Fruit fly (Drosophila melanogaster) whole organism, embryonic: ENCODE results near the gene Oseg1.

ENCODE experiments used
- Ada2b ChIP-seq: fragments of 200-800 bp; sonication (Bioruptor generic); IDR thresholded peaks from 2 replicates; pipeline ENCODE4 v1.3.6; 2022; ENCODE audit warnings: missing biosample characterization, missing genetic modification characterization
- Aef1 ChIP-seq: fragments of 200-800 bp; sonication (Bioruptor generic); IDR thresholded peaks from 3 replicates; pipeline ENCODE4 v1.3.6; 2022; ENCODE audit warnings: missing biosample characterization, missing genetic modification characterization
- Bdp1 ChIP-seq: fragments of 200-800 bp; sonication (Bioruptor generic); optimal IDR thresholded peaks from 3 replicates; lab custom pipeline; 2016; ENCODE audit warnings: missing biosample characterization, missing genetic modification characterization
- CG10147 ChIP-seq: fragments of 200-800 bp; sonication (Bioruptor generic); optimal IDR thresholded peaks from 2 replicates; lab custom pipeline; 2019; ENCODE audit warnings: missing biosample characterization, mild to moderate bottlenecking, missing genetic modification characterization, moderate library complexity
- CG10565 ChIP-seq: fragments of 200-800 bp; sonication (Bioruptor generic); optimal IDR thresholded peaks from 3 replicates; lab custom pipeline; 2016; ENCODE audit warnings: missing biosample characterization, mild to moderate bottlenecking, missing genetic modification characterization
- CG11093 ChIP-seq: fragments of 200-800 bp; sonication (Bioruptor generic); IDR thresholded peaks from 3 replicates; pipeline ENCODE4 v1.3.6; 2022; ENCODE audit warnings: missing biosample characterization, missing genetic modification characterization
- CG1529 ChIP-seq: fragments of 200-800 bp; sonication (Bioruptor generic); optimal IDR thresholded peaks from 3 replicates; lab custom pipeline; 2018; ENCODE audit warnings: missing biosample characterization, missing genetic modification characterization
- CG15479 ChIP-seq: fragments of 200-800 bp; sonication (Bioruptor generic); optimal IDR thresholded peaks from 3 replicates; lab custom pipeline; 2019; ENCODE audit warnings: missing biosample characterization, mild to moderate bottlenecking, missing genetic modification characterization, moderate library complexity
- CG15696 ChIP-seq: fragments of 200-800 bp; sonication (Bioruptor generic); optimal IDR thresholded peaks from 2 replicates; lab custom pipeline; 2019; ENCODE audit warnings: missing biosample characterization, mild to moderate bottlenecking, missing genetic modification characterization, moderate library complexity
- CG16863 ChIP-seq: fragments of 200-800 bp; sonication (Bioruptor generic); optimal IDR thresholded peaks from 3 replicates; lab custom pipeline; 2016; ENCODE audit warnings: missing biosample characterization, missing genetic modification characterization
- CG17912 ChIP-seq: fragments of 200-800 bp; sonication (Bioruptor generic); optimal IDR thresholded peaks from 2 replicates; lab custom pipeline; 2018; ENCODE audit warnings: missing biosample characterization, mild to moderate bottlenecking, missing genetic modification characterization
- CG18764 ChIP-seq: fragments of 200-800 bp; sonication (Bioruptor generic); optimal IDR thresholded peaks from 3 replicates; lab custom pipeline; 2016; ENCODE audit warnings: missing biosample characterization, missing genetic modification characterization
- CG2678 ChIP-seq: fragments of 200-800 bp; sonication (Bioruptor generic); optimal IDR thresholded peaks from 3 replicates; lab custom pipeline; 2019; ENCODE audit warnings: missing biosample characterization, mild to moderate bottlenecking, missing genetic modification characterization, moderate library complexity
- CG2712 ChIP-seq: fragments of 200-800 bp; optimal IDR thresholded peaks from 3 replicates; lab custom pipeline; 2019; ENCODE audit warnings: missing biosample characterization, mild to moderate bottlenecking, missing genetic modification characterization, moderate library complexity
- CG30431 ChIP-seq: fragments of 200-800 bp; sonication (Bioruptor generic); optimal IDR thresholded peaks from 2 replicates; lab custom pipeline; 2017; ENCODE audit warnings: missing biosample characterization, missing genetic modification characterization
- CG4328 ChIP-seq: fragments of 200-800 bp; sonication (Bioruptor generic); optimal IDR thresholded peaks from 3 replicates; lab custom pipeline; 2017; ENCODE audit warnings: missing biosample characterization, missing genetic modification reagents, missing genetic modification characterization
- CG6254 ChIP-seq: fragments of 200-800 bp; sonication (Bioruptor generic); optimal IDR thresholded peaks from 3 replicates; lab custom pipeline; 2017; ENCODE audit warnings: mild to moderate bottlenecking, missing biosample characterization, missing genetic modification reagents, missing genetic modification characterization
- CG6683 ChIP-seq: fragments of 200-800 bp; sonication (Bioruptor generic); optimal IDR thresholded peaks from 2 replicates; lab custom pipeline; 2017; ENCODE audit warnings: missing biosample characterization, mild to moderate bottlenecking, missing genetic modification characterization, missing genetic modification reagents
- CG8359 ChIP-seq: fragments of 200-800 bp; sonication (Bioruptor generic); optimal IDR thresholded peaks from 2 replicates; lab custom pipeline; 2017; ENCODE audit warnings: missing biosample characterization, mild to moderate bottlenecking, missing genetic modification characterization, borderline replicate concordance
- CG8478 ChIP-seq: fragments of >200 bp; optimal IDR thresholded peaks from 2 replicates; lab custom pipeline; 2018
- CHES-1-like ChIP-seq: fragments of 200-800 bp; sonication (Bioruptor generic); optimal IDR thresholded peaks from 2 replicates; lab custom pipeline; 2016; ENCODE audit warnings: missing biosample characterization, missing genetic modification characterization
- Fer3 ChIP-seq: fragments of 200-800 bp; sonication (Bioruptor generic); optimal IDR thresholded peaks from 2 replicates; lab custom pipeline; 2018; ENCODE audit warnings: missing biosample characterization, mild to moderate bottlenecking, missing genetic modification characterization, moderate library complexity
- Gsc ChIP-seq: fragments of 200-800 bp; sonication (Bioruptor generic); IDR thresholded peaks from 2 replicates; pipeline ENCODE4 v1.3.6; 2022; ENCODE audit warnings: missing biosample characterization, missing genetic modification characterization
- H15 ChIP-seq: fragments of 200-800 bp; sonication (Bioruptor generic); IDR thresholded peaks from 3 replicates; pipeline ENCODE4 v1.3.6; 2022; ENCODE audit warnings: missing biosample characterization, missing genetic modification characterization
- HLH3B ChIP-seq: fragments of 200-800 bp; sonication (Bioruptor generic); IDR thresholded peaks from 2 replicates; pipeline ENCODE4 v1.3.6; 2022; ENCODE audit warnings: missing biosample characterization, missing genetic modification characterization
- Hmx ChIP-seq: fragments of 200-800 bp; sonication (Bioruptor generic); optimal IDR thresholded peaks from 2 replicates; lab custom pipeline; 2016; ENCODE audit warnings: missing biosample characterization, missing genetic modification characterization
- Lim3 ChIP-seq: fragments of 200-800 bp; sonication (Bioruptor generic); IDR thresholded peaks from 2 replicates; pipeline ENCODE4 v1.3.6; 2022; ENCODE audit warnings: missing biosample characterization, missing genetic modification characterization
- Max ChIP-seq: fragments of 200-800 bp; sonication (Bioruptor generic); optimal IDR thresholded peaks from 2 replicates; lab custom pipeline; 2016; ENCODE audit warnings: missing biosample characterization, mild to moderate bottlenecking, missing genetic modification characterization
- Optix ChIP-seq: fragments of 200-800 bp; sonication (Bioruptor generic); IDR thresholded peaks from 3 replicates; pipeline ENCODE4 v1.3.6; 2022; ENCODE audit warnings: missing biosample characterization, missing genetic modification characterization
- Sry-β ChIP-seq: fragments of 200-800 bp; sonication (Bioruptor generic); optimal IDR thresholded peaks from 2 replicates; lab custom pipeline; 2018; ENCODE audit warnings: missing biosample characterization, mild to moderate bottlenecking, missing genetic modification characterization, moderate library complexity
- Tbp ChIP-seq: fragments of >200 bp; optimal IDR thresholded peaks from 2 replicates; lab custom pipeline; 2018; ENCODE audit warnings: missing biosample characterization, missing genetic modification characterization
- amos ChIP-seq: fragments of 200-800 bp; sonication (Bioruptor generic); IDR thresholded peaks from 2 replicates; pipeline ENCODE4 v1.3.6; 2022; ENCODE audit warnings: missing biosample characterization, missing genetic modification characterization; ENCODE audit not compliant: partially characterized antibody
- ato ChIP-seq: fragments of 200-800 bp; sonication (Bioruptor generic); IDR thresholded peaks from 2 replicates; pipeline ENCODE4 v1.3.6; 2022; ENCODE audit warnings: missing biosample characterization, missing genetic modification characterization; ENCODE audit not compliant: partially characterized antibody
- bbx ChIP-seq: fragments of 200-800 bp; sonication (Bioruptor generic); IDR thresholded peaks from 2 replicates; pipeline ENCODE4 v1.3.6; 2022; ENCODE audit warnings: missing biosample characterization, missing genetic modification characterization; ENCODE audit not compliant: partially characterized antibody
- caup ChIP-seq: fragments of 200-800 bp; sonication (Bioruptor generic); optimal IDR thresholded peaks from 3 replicates; lab custom pipeline; 2017; ENCODE audit warnings: missing biosample characterization, mild to moderate bottlenecking, missing genetic modification characterization, moderate library complexity; ENCODE audit not compliant: severe bottlenecking
- crc ChIP-seq: fragments of 200-800 bp; sonication (Bioruptor generic); optimal IDR thresholded peaks from 2 replicates; lab custom pipeline; 2016; ENCODE audit warnings: missing biosample characterization, missing genetic modification characterization
- emc ChIP-seq: fragments of 200-800 bp; sonication (Bioruptor generic); optimal IDR thresholded peaks from 2 replicates; lab custom pipeline; 2016; ENCODE audit warnings: missing biosample characterization, missing genetic modification characterization
- eve ChIP-seq, 2 experiments: fragments of >200 bp; optimal IDR thresholded peaks; 2 replicates each; lab custom pipeline; 2017; ENCODE audit warnings: missing biosample characterization in 2 of 2, missing genetic modification characterization in 2 of 2
- eyg ChIP-seq: fragments of 200-800 bp; sonication (Bioruptor generic); optimal IDR thresholded peaks from 3 replicates; lab custom pipeline; 2016; ENCODE audit warnings: missing biosample characterization, missing genetic modification characterization
- gfzf ChIP-seq: fragments of 200-800 bp; sonication (Bioruptor generic); optimal IDR thresholded peaks from 2 replicates; lab custom pipeline; 2016; ENCODE audit warnings: missing biosample characterization, mild to moderate bottlenecking, missing genetic modification characterization, moderate library complexity
- grau ChIP-seq: fragments of 200-800 bp; optimal IDR thresholded peaks from 3 replicates; lab custom pipeline; 2019; ENCODE audit warnings: missing biosample characterization, mild to moderate bottlenecking, missing genetic modification characterization, moderate library complexity
- gt ChIP-seq: fragments of 200-800 bp; sonication (Bioruptor generic); IDR thresholded peaks from 2 replicates; pipeline ENCODE4 v1.3.6; 2022; ENCODE audit warnings: missing biosample characterization, missing genetic modification characterization
- lilli ChIP-seq: fragments of 200-800 bp; sonication (Bioruptor generic); optimal IDR thresholded peaks from 3 replicates; lab custom pipeline; 2016; ENCODE audit warnings: missing biosample characterization, missing genetic modification characterization
- maf-S ChIP-seq: fragments of 200-800 bp; sonication (Bioruptor generic); optimal IDR thresholded peaks from 2 replicates; lab custom pipeline; 2016; ENCODE audit warnings: missing biosample characterization, missing genetic modification characterization
- mirr ChIP-seq: fragments of 200-800 bp; sonication (Bioruptor generic); optimal IDR thresholded peaks from 3 replicates; lab custom pipeline; 2018; ENCODE audit warnings: missing biosample characterization, mild to moderate bottlenecking, missing genetic modification characterization
- ranshi ChIP-seq: fragments of 200-800 bp; sonication (Bioruptor generic); IDR thresholded peaks from 2 replicates; pipeline ENCODE4 v1.3.6; 2022; ENCODE audit warnings: missing biosample characterization, missing genetic modification characterization
- schlank ChIP-seq: fragments of 200-800 bp; sonication (Bioruptor generic); optimal IDR thresholded peaks from 2 replicates; lab custom pipeline; 2018; ENCODE audit warnings: missing biosample characterization, mild to moderate bottlenecking, missing genetic modification characterization
- tna ChIP-seq: fragments of 200-800 bp; sonication (Bioruptor generic); IDR thresholded peaks from 2 replicates; pipeline ENCODE4 v1.3.6; 2022; ENCODE audit warnings: missing biosample characterization, missing genetic modification characterization; ENCODE audit not compliant: partially characterized antibody
- yki ChIP-seq: fragments of >200 bp; optimal IDR thresholded peaks from 3 replicates; lab custom pipeline; 2018

The Oseg1 gene

DNA sequence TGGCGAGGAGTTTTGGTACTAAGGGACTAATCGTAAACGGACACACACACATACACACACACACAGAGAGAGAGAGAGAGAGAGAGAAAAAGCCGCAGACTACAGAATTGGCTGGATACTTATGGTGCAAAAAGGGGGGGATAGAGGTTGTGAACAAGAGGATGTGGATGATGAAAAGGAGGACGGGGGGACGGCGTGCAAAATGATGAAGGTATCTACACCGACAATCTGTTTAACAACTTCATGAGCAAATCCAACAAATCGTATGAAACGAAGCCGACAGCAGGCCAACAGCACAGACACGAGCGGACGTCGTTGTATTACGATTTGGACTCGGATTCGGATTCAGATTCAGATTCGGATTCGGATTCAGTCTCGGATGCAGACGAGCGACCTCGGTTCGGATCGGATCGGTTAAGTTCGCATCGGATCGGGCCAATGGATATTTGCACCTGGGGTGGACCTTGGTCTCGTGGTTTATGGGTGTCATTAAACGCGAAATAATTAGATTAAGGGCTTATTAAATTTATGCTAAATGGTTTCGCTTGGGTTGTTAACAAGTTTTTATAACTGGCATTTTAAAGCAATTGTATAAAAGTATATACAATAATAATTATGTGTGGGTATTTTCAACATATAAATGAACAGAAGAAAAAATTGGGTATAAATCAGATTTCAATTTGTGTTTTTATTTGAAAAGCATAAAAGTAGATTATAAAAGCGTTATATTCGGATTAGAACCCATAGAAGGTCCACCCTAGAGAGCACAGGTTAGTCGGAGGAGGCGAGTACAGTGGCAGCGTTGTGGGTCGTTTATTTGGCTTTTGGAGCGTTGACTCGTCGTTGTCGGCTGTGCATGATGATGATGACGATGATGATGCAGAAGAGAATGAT lies 42.6 kb upstream of the Oseg1 start (continued):
- no peak for TF ChIP-seq CG15479 (GFP tag; lab: Kevin White, UChicago)
- TF ChIP-seq Ada2b = peak; percentile 67
- peak; percentile 36 for TF ChIP-seq maf-S (GFP tag; lab: Kevin White, UChicago)
- no peak for TF ChIP-seq Sry-β
- TF ChIP-seq grau (tag; lab: Kevin White, UChicago) = peak; percentile 88
- no peak for TF ChIP-seq Lim3
- TF ChIP-seq gt (GFP tag; lab: Robert Waterston, UW) = no peak
- peak; percentile 40 for TF ChIP-seq Bdp1 (GFP tag; lab: Kevin White, UChicago)
- TF ChIP-seq Optix (GFP tag; lab: Robert Waterston, UW) = peak; percentile 33; the same call in 1 of the 3 replicates
- peak; percentile 71 for TF ChIP-seq CG18764 (GFP tag; lab: Kevin White, UChicago)
- TF ChIP-seq caup (GFP tag; lab: Kevin White, UChicago) = peak; percentile 93
- peak; percentile 94 for TF ChIP-seq CG2712 (tag; lab: Kevin White, UChicago)
- TF ChIP-seq Tbp = no peak
- peak; percentile 73 for TF ChIP-seq lilli (GFP tag; lab: Kevin White, UChicago)
- peak; percentile 79 for TF ChIP-seq CG1529
- TF ChIP-seq emc (GFP tag; lab: Kevin White, UChicago) = no peak
- no peak for TF ChIP-seq yki
- peak; percentile 49 for TF ChIP-seq CG16863 (GFP tag; lab: Kevin White, UChicago)
- TF ChIP-seq crc (GFP tag; lab: Kevin White, UChicago) = peak; percentile 73
- no peak for TF ChIP-seq CG17912 (GFP tag; lab: Kevin White, UChicago)
- peak; percentile 86 for TF ChIP-seq CG4328 (GFP tag; lab: Kevin White, UChicago)
- no peak for TF ChIP-seq gfzf (GFP tag; lab: Kevin White, UChicago)
- peak; percentile 57 for TF ChIP-seq schlank (tag; lab: Kevin White, UChicago)
- peak; percentile 0 for TF ChIP-seq eyg (GFP tag; lab: Kevin White, UChicago)
- TF ChIP-seq ato (GFP tag; lab: Robert Waterston, UW) = no peak
- TF ChIP-seq amos (GFP tag; lab: Robert Waterston, UW) = no peak
- peak; percentile 58 for TF ChIP-seq CG30431 (GFP tag; lab: Kevin White, UChicago)
- peak; percentile 91 for TF ChIP-seq Max (GFP tag; lab: Kevin White, UChicago)
- peak; percentile 61; the same call in 2 of the 3 replicates for TF ChIP-seq CG11093 (GFP tag; lab: Robert Waterston, UW)
- TF ChIP-seq bbx (GFP tag; lab: Robert Waterston, UW) = no peak
- peak; percentile 94 for TF ChIP-seq CG10147
- peak; percentile 75 for TF ChIP-seq CG8359 (GFP tag; lab: Kevin White, UChicago)
- peak; percentile 48 for TF ChIP-seq mirr (GFP tag; lab: Kevin White, UChicago)
- no peak for TF ChIP-seq Gsc (GFP tag; lab: Robert Waterston, UW)
- TF ChIP-seq CG15696 = peak; percentile 40
- peak; percentile 55; the same call in 2 of the 3 replicates for TF ChIP-seq H15 (GFP tag; lab: Robert Waterston, UW)
- no peak for TF ChIP-seq CG8478
- TF ChIP-seq tna = no peak
- TF ChIP-seq CG2678 = peak; percentile 96
- TF ChIP-seq Hmx (GFP tag; lab: Kevin White, UChicago) = peak; percentile 53
- TF ChIP-seq Aef1 (GFP tag; lab: Robert Waterston, UW) = peak; percentile 69
- TF ChIP-seq Fer3 (tag; lab: Kevin White, UChicago) = peak; percentile 86
- peak; percentile 77 for TF ChIP-seq ranshi (GFP tag; lab: Robert Waterston, UW)
- peak in 1 of 2 experiments; percentile 95 for TF ChIP-seq eve (GFP tag; optimal IDR thresholded peaks at IDR 0.05; lab: Kevin White, UChicago)
- peak; percentile 91 for TF ChIP-seq CG6683 (GFP tag; lab: Kevin White, UChicago)
- TF ChIP-seq HLH3B = peak; percentile 70
- peak; percentile 89 for TF ChIP-seq CG6254 (GFP tag; lab: Kevin White, UChicago)
- peak; percentile 15 for TF ChIP-seq CHES-1-like (GFP tag; lab: Kevin White, UChicago)
- no peak for TF ChIP-seq CG10565
